Fruit fly (Drosophila melanogaster) whole organism, embryonic: ENCODE results near the gene CG4020.
A peak's percentile ranks its signal among the peaks of the same experiment; 100 is the strongest.

Experiments used
- Adf1 ChIP-seq: fragments of 200-800 bp; sonication (Bioruptor generic); IDR thresholded peaks from 2 replicates; pipeline ENCODE4 v1.3.6; 2022; ENCODE audit warnings: missing biosample characterization, missing genetic modification characterization
- Atf-2 ChIP-seq: fragments of 200-800 bp; sonication (Bioruptor generic); optimal IDR thresholded peaks from 2 replicates; lab custom pipeline; 2016; ENCODE audit warnings: missing biosample characterization, missing genetic modification characterization
- Bteb2 ChIP-seq: fragments of 200-800 bp; sonication (Bioruptor generic); optimal IDR thresholded peaks from 2 replicates; lab custom pipeline; 2016; ENCODE audit warnings: missing biosample characterization, missing genetic modification characterization
- CG10267 ChIP-seq: fragments of 200-800 bp; sonication (Bioruptor generic); optimal IDR thresholded peaks from 2 replicates; lab custom pipeline; 2018; ENCODE audit warnings: missing biosample characterization, mild to moderate bottlenecking, missing genetic modification characterization, moderate library complexity
- CG10431 ChIP-seq: fragments of 200-800 bp; sonication (Bioruptor generic); optimal IDR thresholded peaks from 3 replicates; lab custom pipeline; 2018; ENCODE audit warnings: missing biosample characterization, mild to moderate bottlenecking, missing genetic modification characterization
- CG10654 ChIP-seq: fragments of 200-800 bp; sonication (Bioruptor generic); optimal IDR thresholded peaks from 2 replicates; lab custom pipeline; 2016; ENCODE audit warnings: missing biosample characterization, missing genetic modification characterization
- CG10979 ChIP-seq: fragments of 200-800 bp; sonication (Bioruptor generic); optimal IDR thresholded peaks from 2 replicates; lab custom pipeline; 2018; ENCODE audit warnings: missing biosample characterization, mild to moderate bottlenecking, missing genetic modification characterization, moderate library complexity
- CG11093 ChIP-seq: fragments of 200-800 bp; sonication (Bioruptor generic); IDR thresholded peaks from 3 replicates; pipeline ENCODE4 v1.3.6; 2022; ENCODE audit warnings: missing biosample characterization, missing genetic modification characterization
- CG11456 ChIP-seq: fragments of 200-800 bp; sonication (Bioruptor generic); IDR thresholded peaks from 3 replicates; pipeline ENCODE4 v1.3.6; 2022; ENCODE audit warnings: missing biosample characterization, missing genetic modification characterization
- CG13424 ChIP-seq: fragments of 200-800 bp; sonication (Bioruptor generic); optimal IDR thresholded peaks from 2 replicates; lab custom pipeline; 2019; ENCODE audit warnings: missing biosample characterization, mild to moderate bottlenecking, missing genetic modification characterization, moderate library complexity
- CG14860 ChIP-seq: fragments of 200-800 bp; sonication (Bioruptor generic); IDR thresholded peaks from 3 replicates; pipeline ENCODE4 v1.3.6; 2022; ENCODE audit warnings: missing biosample characterization, missing genetic modification characterization; ENCODE audit not compliant: partially characterized antibody
- CG15479 ChIP-seq: fragments of 200-800 bp; sonication (Bioruptor generic); optimal IDR thresholded peaks from 3 replicates; lab custom pipeline; 2019; ENCODE audit warnings: missing biosample characterization, mild to moderate bottlenecking, missing genetic modification characterization, moderate library complexity
- CG17186 ChIP-seq: fragments of 200-800 bp; sonication (Bioruptor generic); optimal IDR thresholded peaks from 3 replicates; lab custom pipeline; 2017; ENCODE audit warnings: missing biosample characterization, missing genetic modification reagents, missing genetic modification characterization
- CG18011 ChIP-seq: fragments of 200-800 bp; sonication (Bioruptor generic); optimal IDR thresholded peaks from 2 replicates; lab custom pipeline; 2017; ENCODE audit warnings: missing biosample characterization, missing genetic modification characterization, mild to moderate bottlenecking, moderate library complexity, missing genotype
- CG1832 ChIP-seq: fragments of 200-800 bp; sonication (Bioruptor generic); optimal IDR thresholded peaks from 2 replicates; lab custom pipeline; 2017; ENCODE audit warnings: missing biosample characterization, mild to moderate bottlenecking, missing genetic modification characterization, inconsistent platforms
- CG18764 ChIP-seq: fragments of 200-800 bp; sonication (Bioruptor generic); optimal IDR thresholded peaks from 3 replicates; lab custom pipeline; 2016; ENCODE audit warnings: missing biosample characterization, missing genetic modification characterization
- CG3281 ChIP-seq: fragments of 200-800 bp; sonication (Bioruptor generic); optimal IDR thresholded peaks from 3 replicates; lab custom pipeline; 2017; ENCODE audit warnings: missing biosample characterization, mild to moderate bottlenecking, missing genetic modification characterization
- CG4730 ChIP-seq: fragments of 200-800 bp; sonication (Bioruptor generic); IDR thresholded peaks from 2 replicates; pipeline ENCODE4 v1.3.6; 2022; ENCODE audit warnings: missing biosample characterization, missing genetic modification characterization
- CG4820 ChIP-seq: fragments of 200-800 bp; sonication (Bioruptor generic); optimal IDR thresholded peaks from 3 replicates; lab custom pipeline; 2016; ENCODE audit warnings: missing biosample characterization, missing genetic modification characterization
- CG5245 ChIP-seq: fragments of 200-800 bp; sonication (Bioruptor generic); optimal IDR thresholded peaks from 3 replicates; lab custom pipeline; 2016; ENCODE audit warnings: missing biosample characterization, missing genetic modification characterization
- CG6654 ChIP-seq: fragments of 200-800 bp; sonication (Bioruptor generic); optimal IDR thresholded peaks from 2 replicates; lab custom pipeline; 2017; ENCODE audit warnings: missing biosample characterization, mild to moderate bottlenecking, missing genetic modification characterization
- CG8478 ChIP-seq: fragments of >200 bp; optimal IDR thresholded peaks from 2 replicates; lab custom pipeline; 2018
- CG9797 ChIP-seq: fragments of 200-800 bp; sonication (Bioruptor generic); optimal IDR thresholded peaks from 3 replicates; lab custom pipeline; 2018; ENCODE audit warnings: missing biosample characterization, mild to moderate bottlenecking, missing genetic modification characterization
- CrebB ChIP-seq: fragments of 200-800 bp; sonication (Bioruptor generic); optimal IDR thresholded peaks from 3 replicates; lab custom pipeline; 2018; ENCODE audit warnings: missing biosample characterization, mild to moderate bottlenecking, missing genetic modification characterization
- Doc3 ChIP-seq: fragments of 200-800 bp; sonication (Bioruptor generic); IDR thresholded peaks from 3 replicates; pipeline ENCODE4 v1.3.6; 2022; ENCODE audit warnings: missing biosample characterization, missing genetic modification characterization; ENCODE audit not compliant: partially characterized antibody
- ERR ChIP-seq: fragments of 200-800 bp; sonication (Bioruptor generic); optimal IDR thresholded peaks from 2 replicates; lab custom pipeline; 2016; ENCODE audit warnings: missing biosample characterization, missing genetic modification characterization
- Hr3 ChIP-seq: fragments of 200-800 bp; sonication (Bioruptor generic); optimal IDR thresholded peaks from 3 replicates; lab custom pipeline; 2016; ENCODE audit warnings: missing biosample characterization, missing genetic modification characterization
- MTF-1 ChIP-seq: fragments of 200-800 bp; sonication (Bioruptor generic); optimal IDR thresholded peaks from 2 replicates; lab custom pipeline; 2018; ENCODE audit warnings: missing biosample characterization, mild to moderate bottlenecking, missing genetic modification characterization, borderline replicate concordance
- Nf-YB ChIP-seq: fragments of 200-800 bp; sonication (Bioruptor generic); optimal IDR thresholded peaks from 3 replicates; lab custom pipeline; 2019; ENCODE audit warnings: missing biosample characterization, mild to moderate bottlenecking, missing genetic modification characterization, moderate library complexity
- Optix ChIP-seq: fragments of 200-800 bp; sonication (Bioruptor generic); IDR thresholded peaks from 3 replicates; pipeline ENCODE4 v1.3.6; 2022; ENCODE audit warnings: missing biosample characterization, missing genetic modification characterization
- Sin3A ChIP-seq: fragments of >200 bp; optimal IDR thresholded peaks from 2 replicates; lab custom pipeline; 2018
- Sox100B ChIP-seq: fragments of 200-800 bp; sonication (Bioruptor generic); optimal IDR thresholded peaks from 3 replicates; lab custom pipeline; 2018; ENCODE audit warnings: missing biosample characterization, mild to moderate bottlenecking, missing genetic modification characterization
- Sry-δ ChIP-seq: fragments of 200-800 bp; sonication (Bioruptor generic); optimal IDR thresholded peaks from 2 replicates; lab custom pipeline; 2016; ENCODE audit warnings: missing biosample characterization, missing genetic modification characterization
- Stat92E ChIP-seq, 3 experiments: fragments of >200 bp in 2 of 3; fragments of 200-800 bp in 1 of 3; sonication (Bioruptor generic) in 1 of 3; optimal IDR thresholded peaks; 2 replicates each; lab custom pipeline; 2017 to 2019; ENCODE audit warnings: missing biosample characterization in 3 of 3, missing genetic modification characterization in 3 of 3, mild to moderate bottlenecking in 1 of 3, moderate library complexity in 1 of 3
- Trl ChIP-seq, 3 experiments: fragments of >200 bp in 2 of 3; fragments of 200-800 bp in 1 of 3; sonication (Bioruptor generic) in 1 of 3; optimal IDR thresholded peaks; 2 replicates in 1 of 3; 3 replicates in 2 of 3; lab custom pipeline; 2016 to 2017; ENCODE audit warnings: missing biosample characterization in 1 of 3, missing genetic modification characterization in 1 of 3
- amos ChIP-seq: fragments of 200-800 bp; sonication (Bioruptor generic); IDR thresholded peaks from 2 replicates; pipeline ENCODE4 v1.3.6; 2022; ENCODE audit warnings: missing biosample characterization, missing genetic modification characterization; ENCODE audit not compliant: partially characterized antibody
- bbx ChIP-seq: fragments of 200-800 bp; sonication (Bioruptor generic); IDR thresholded peaks from 2 replicates; pipeline ENCODE4 v1.3.6; 2022; ENCODE audit warnings: missing biosample characterization, missing genetic modification characterization; ENCODE audit not compliant: partially characterized antibody
- bigmax ChIP-seq: fragments of 200-800 bp; sonication (Bioruptor generic); optimal IDR thresholded peaks from 2 replicates; lab custom pipeline; 2018; ENCODE audit warnings: missing biosample characterization, mild to moderate bottlenecking, missing genetic modification characterization
- crp ChIP-seq, 2 experiments: fragments of 200-800 bp; sonication (Bioruptor generic); optimal IDR thresholded peaks; 2 replicates in 1 of 2; 3 replicates in 1 of 2; lab custom pipeline; 2017; ENCODE audit warnings: missing biosample characterization in 2 of 2, missing genetic modification characterization in 2 of 2, mild to moderate bottlenecking in 1 of 2, moderate library complexity in 1 of 2
- ftz-f1 ChIP-seq: fragments of 200-800 bp; sonication (Bioruptor generic); optimal IDR thresholded peaks from 2 replicates; lab custom pipeline; 2016; ENCODE audit warnings: missing biosample characterization, missing genetic modification characterization
- ken ChIP-seq: fragments of 200-800 bp; sonication (Bioruptor generic); IDR thresholded peaks from 3 replicates; pipeline ENCODE4 v1.3.6; 2022; ENCODE audit warnings: missing biosample characterization, missing genetic modification characterization
- lbe ChIP-seq: fragments of 200-800 bp; sonication (Bioruptor generic); optimal IDR thresholded peaks from 2 replicates; lab custom pipeline; 2016; ENCODE audit warnings: missing biosample characterization, mild to moderate bottlenecking, missing genetic modification characterization
- lilli ChIP-seq: fragments of 200-800 bp; sonication (Bioruptor generic); optimal IDR thresholded peaks from 3 replicates; lab custom pipeline; 2016; ENCODE audit warnings: missing biosample characterization, missing genetic modification characterization
- lov ChIP-seq, 2 experiments: fragments of 200-800 bp in 1 of 2; fragments of >200 bp in 1 of 2; sonication (Bioruptor generic) in 1 of 2; IDR thresholded peaks in 1 of 2; optimal IDR thresholded peaks in 1 of 2; 2 replicates in 1 of 2; 3 replicates in 1 of 2; pipeline versions ENCODE4 v1.3.6 to Lab custom; 2017 to 2022; ENCODE audit warnings: missing biosample characterization in 1 of 2, missing genetic modification characterization in 1 of 2
- nau ChIP-seq: fragments of 200-800 bp; sonication (Bioruptor generic); optimal IDR thresholded peaks from 3 replicates; lab custom pipeline; 2017; ENCODE audit warnings: missing biosample characterization, mild to moderate bottlenecking, missing genetic modification characterization, missing genetic modification reagents
- odd ChIP-seq: fragments of 200-800 bp; sonication (Bioruptor generic); optimal IDR thresholded peaks from 2 replicates; lab custom pipeline; 2017; ENCODE audit warnings: missing biosample characterization, mild to moderate bottlenecking, missing genetic modification characterization
- pnt ChIP-seq: fragments of 200-800 bp; sonication (Bioruptor generic); optimal IDR thresholded peaks from 3 replicates; lab custom pipeline; 2016; ENCODE audit warnings: missing biosample characterization, missing genetic modification characterization
- rib ChIP-seq: fragments of 200-800 bp; sonication (Bioruptor generic); IDR thresholded peaks from 2 replicates; pipeline ENCODE4 v1.3.6; 2022; ENCODE audit warnings: missing biosample characterization, missing genetic modification characterization
- sna ChIP-seq: fragments of 200-800 bp; sonication (Bioruptor generic); IDR thresholded peaks from 2 replicates; pipeline ENCODE4 v1.3.6; 2022; ENCODE audit warnings: missing biosample characterization, missing genetic modification characterization; ENCODE audit not compliant: partially characterized antibody
- unc-4 ChIP-seq: fragments of 200-800 bp; sonication (Bioruptor generic); IDR thresholded peaks from 2 replicates; pipeline ENCODE4 v1.3.6; 2022; ENCODE audit warnings: missing biosample characterization, missing genetic modification characterization; ENCODE audit not compliant: partially characterized antibody

CG4020 gene

dm6 chrX:5876584-5876983 lies 29.0 kb upstream of the CG4020 start, which contains the start of gene mof (continued):
- no peak for TF ChIP-seq CG10979 (tag; lab: Kevin White, UChicago)
- TF ChIP-seq Atf-2 (GFP tag; lab: Kevin White, UChicago): no peak
- TF ChIP-seq ftz-f1 (GFP tag; lab: Kevin White, UChicago): no peak
- TF ChIP-seq CG4820 (GFP tag; lab: Kevin White, UChicago): no peak
- no peak for TF ChIP-seq Adf1 (GFP tag; lab: Robert Waterston, UW)
- no peak for TF ChIP-seq Bteb2 (GFP tag; lab: Kevin White, UChicago)
- no peak for TF ChIP-seq CG8478 (lab: Kevin White, UChicago)
- TF ChIP-seq pnt (GFP tag; lab: Kevin White, UChicago): no peak
- TF ChIP-seq CG18011 (GFP tag; lab: Kevin White, UChicago): no peak
- no peak for TF ChIP-seq lov (optimal IDR thresholded peaks at IDR 0.05; lab: Kevin White, UChicago)
- no peak for TF ChIP-seq lov (GFP tag; IDR thresholded peaks at IDR 0.05; lab: Robert Waterston, UW)
- no peak for TF ChIP-seq Nf-YB (GFP tag; lab: Kevin White, UChicago)
- peak; percentile 85 for TF ChIP-seq bbx (GFP tag; lab: Robert Waterston, UW)
- no peak for TF ChIP-seq CG10431 (GFP tag; lab: Kevin White, UChicago)
- TF ChIP-seq odd: no peak
- peak; percentile 72 for TF ChIP-seq sna (GFP tag; lab: Robert Waterston, UW)
- no peak for TF ChIP-seq CG13424 (tag; lab: Kevin White, UChicago)
- no peak for TF ChIP-seq Stat92E (GFP tag; optimal IDR thresholded peaks at IDR 0.05; lab: Kevin White, UChicago)
- no peak for TF ChIP-seq Hr3 (GFP tag; lab: Kevin White, UChicago)
- no peak for TF ChIP-seq CrebB (tag; lab: Kevin White, UChicago)
- TF ChIP-seq rib (GFP tag; lab: Robert Waterston, UW): no peak
- TF ChIP-seq CG10267 (tag; lab: Kevin White, UChicago): peak; percentile 35
- TF ChIP-seq lbe: no peak
- TF ChIP-seq nau (GFP tag; lab: Kevin White, UChicago): no peak
- TF ChIP-seq CG11093 (GFP tag; lab: Robert Waterston, UW): no peak
- TF ChIP-seq crp (GFP tag; optimal IDR thresholded peaks at IDR 0.05; lab: Kevin White, UChicago): peak in 1 of 2 experiments; percentile 3
- TF ChIP-seq amos (GFP tag; lab: Robert Waterston, UW): peak; percentile 57; the same call in 1 of the 2 replicates
- no peak for TF ChIP-seq CG1832
- TF ChIP-seq CG3281 (GFP tag; lab: Kevin White, UChicago): no peak
- no peak for TF ChIP-seq Sin3A
- no peak for TF ChIP-seq CG11456 (GFP tag; lab: Robert Waterston, UW)
- TF ChIP-seq bigmax (GFP tag; lab: Kevin White, UChicago): no peak
- TF ChIP-seq CG6654 (GFP tag; lab: Kevin White, UChicago): no peak
- TF ChIP-seq CG9797: no peak
- no peak for TF ChIP-seq ERR (GFP tag; lab: Kevin White, UChicago)
- TF ChIP-seq lilli (GFP tag; lab: Kevin White, UChicago): no peak
- TF ChIP-seq Doc3 (GFP tag; lab: Robert Waterston, UW): peak; percentile 58
- TF ChIP-seq CG5245: no peak
- TF ChIP-seq ken (GFP tag; lab: Robert Waterston, UW): no peak
- TF ChIP-seq Optix: no peak
- no peak for TF ChIP-seq CG17186
- TF ChIP-seq CG18764 (GFP tag; lab: Kevin White, UChicago): no peak
- TF ChIP-seq Sry-δ (GFP tag; lab: Kevin White, UChicago): peak; percentile 50
- TF ChIP-seq unc-4 (GFP tag; lab: Robert Waterston, UW): peak; percentile 76
- no peak for TF ChIP-seq Trl (optimal IDR thresholded peaks at IDR 0.05; lab: Kevin White, UChicago)
- no peak for TF ChIP-seq Trl (GFP tag; optimal IDR thresholded peaks at IDR 0.05; lab: Kevin White, UChicago)
- TF ChIP-seq MTF-1 (GFP tag; lab: Kevin White, UChicago): no peak
- no peak for TF ChIP-seq CG4730 (GFP tag; lab: Robert Waterston, UW)
- no peak for TF ChIP-seq CG15479
- peak; percentile 80 for TF ChIP-seq CG14860
- TF ChIP-seq CG10654 (GFP tag; lab: Kevin White, UChicago): no peak
- TF ChIP-seq Sox100B: no peak
